Comparison of ENCODE assay signal across 1 fruit fly cellular context in genomic region chr3L:12136630-12137029, dm6.
A peak's percentile ranks its signal among the peaks of the same experiment; 100 is the strongest.
TF ChIP-seq lines count a peak whose summit lies in the region.

TSS of gene CG5645 (minus strand) at chr3L:12136706.
TSS of gene Atg12 (plus strand) at chr3L:12136967.

TF ChIP-seq in whole organism, embryonic, 481 proteins besides CTCF, POLR2A, EP300 and RAD21 (continued from another document and continues in another):
- TF ChIP-seq Fer3 (tag; optimal IDR thresholded peaks at IDR 0.05; lab: Kevin White, UChicago) (peak; percentile 64), CG4730 (GFP tag; IDR thresholded peaks at IDR 0.05; lab: Robert Waterston, UW) (peak; percentile 48), GATAe (GFP tag; conservative IDR thresholded peaks at IDR 0.05; lab: Robert Waterston, UW) (0 out of 2 replicates have a peak, but pooled peaks have one; percentile 28), CG4360 (GFP tag; IDR thresholded peaks at IDR 0.05; lab: Robert Waterston, UW) (no peak), ftz-f1 (GFP tag; optimal IDR thresholded peaks at IDR 0.05; lab: Kevin White, UChicago) (no peak), tin (GFP tag; optimal IDR thresholded peaks at IDR 0.05; lab: Kevin White, UChicago) (peak; percentile 79), CG31224 (GFP tag; IDR thresholded peaks at IDR 0.05; lab: Robert Waterston, UW) (no peak), CG18476 (GFP tag; optimal IDR thresholded peaks at IDR 0.05; lab: Kevin White, UChicago) (peak; percentile 61), Sry-β (GFP tag; optimal IDR thresholded peaks at IDR 0.05; lab: Kevin White, UChicago) (peak; percentile 17), CG12744 (GFP tag; optimal IDR thresholded peaks at IDR 0.05; lab: Kevin White, UChicago) (no peak), Myb (GFP tag; optimal IDR thresholded peaks at IDR 0.05; lab: Kevin White, UChicago) (peak; percentile 9), CG1603 (tag; optimal IDR thresholded peaks at IDR 0.05; lab: Kevin White, UChicago) (peak; percentile 44), pan (optimal IDR thresholded peaks at IDR 0.05; lab: Kevin White, UChicago) (no peak), pan (GFP tag; optimal IDR thresholded peaks at IDR 0.05 in 1 of 2, IDR thresholded peaks at IDR 0.05 in 1 of 2) (peak in 1 of 2 experiments; percentile 69), CG8281 (tag; optimal IDR thresholded peaks at IDR 0.05; lab: Kevin White, UChicago) (no peak), CG14860 (GFP tag; IDR thresholded peaks at IDR 0.05; lab: Robert Waterston, UW; ENCODE audit: partially characterized antibody) (peak; percentile 80), CG6791 (GFP tag; IDR thresholded peaks at IDR 0.05; lab: Robert Waterston, UW; ENCODE audit: partially characterized antibody) (peak; percentile 40; the same call in 1 of the 3 replicates), sna (GFP tag; IDR thresholded peaks at IDR 0.05; lab: Robert Waterston, UW; ENCODE audit: partially characterized antibody) (peak; percentile 93), CG1233 (GFP tag; optimal IDR thresholded peaks at IDR 0.05; lab: Kevin White, UChicago) (no peak), Gug (GFP tag; IDR thresholded peaks at IDR 0.05; lab: Robert Waterston, UW) (0 out of 4 replicates have a peak, but pooled peaks have one; percentile 14), Dll (GFP tag; IDR thresholded peaks at IDR 0.05; lab: Robert Waterston, UW; ENCODE audit: partially characterized antibody) (peak; percentile 94), ttk (GFP tag; IDR thresholded peaks at IDR 0.05; lab: Robert Waterston, UW) (0 out of 2 replicates have a peak, but pooled peaks have one; percentile 10), Mrtf (GFP tag; IDR thresholded peaks at IDR 0.05; lab: Robert Waterston, UW) (no peak), CG13424 (tag; optimal IDR thresholded peaks at IDR 0.05; lab: Kevin White, UChicago) (peak; percentile 74), lab (GFP tag; optimal IDR thresholded peaks at IDR 0.05; lab: Kevin White, UChicago) (peak; percentile 28), CG34422 (GFP tag; IDR thresholded peaks at IDR 0.05; lab: Robert Waterston, UW) (peak; percentile 56; the same call in 2 of the 3 replicates), vfl (GFP tag; optimal IDR thresholded peaks at IDR 0.05; lab: Kevin White, UChicago) (peak; percentile 16), kni (GFP tag; optimal IDR thresholded peaks at IDR 0.05; lab: Kevin White, UChicago) (no peak), D19A (tag; optimal IDR thresholded peaks at IDR 0.05; lab: Kevin White, UChicago) (peak; percentile 65), unpg (GFP tag; optimal IDR thresholded peaks at IDR 0.05; lab: Kevin White, UChicago) (peak; percentile 73), HLHmδ (GFP tag; optimal IDR thresholded peaks at IDR 0.05; lab: Kevin White, UChicago) (no peak), Stat92E (GFP tag; optimal IDR thresholded peaks at IDR 0.05; lab: Kevin White, UChicago) (no peak), E2f1 (GFP tag; IDR thresholded peaks at IDR 0.05; lab: Robert Waterston, UW) (peak; percentile 18; the same call in 1 of the 2 replicates), lbe (GFP tag; optimal IDR thresholded peaks at IDR 0.05; lab: Kevin White, UChicago) (peak; percentile 33), Bdp1 (GFP tag; optimal IDR thresholded peaks at IDR 0.05; lab: Kevin White, UChicago) (no peak), CG6854 (GFP tag; optimal IDR thresholded peaks at IDR 0.05; lab: Kevin White, UChicago) (no peak), CG9797 (GFP tag; optimal IDR thresholded peaks at IDR 0.05; lab: Kevin White, UChicago) (no peak), CG30020 (tag; optimal IDR thresholded peaks at IDR 0.05; lab: Kevin White, UChicago) (peak; percentile 52), Kr (GFP tag; optimal IDR thresholded peaks at IDR 0.05; lab: Kevin White, UChicago) (no peak), tio (GFP tag; optimal IDR thresholded peaks at IDR 0.05; lab: Kevin White, UChicago) (peak; percentile 8), CG1832 (GFP tag; optimal IDR thresholded peaks at IDR 0.05; lab: Kevin White, UChicago) (no peak), CG7963 (GFP tag; IDR thresholded peaks at IDR 0.05; lab: Robert Waterston, UW; ENCODE audit: partially characterized antibody) (0 out of 3 replicates have a peak, but pooled peaks have one; percentile 36), CG10147 (GFP tag; optimal IDR thresholded peaks at IDR 0.05; lab: Kevin White, UChicago) (peak; percentile 10), CG5180 (GFP tag; optimal IDR thresholded peaks at IDR 0.05; lab: Kevin White, UChicago) (no peak), CG14014 (GFP tag; IDR thresholded peaks at IDR 0.05; lab: Robert Waterston, UW) (peak; percentile 25; the same call in 1 of the 2 replicates), Side (GFP tag; optimal IDR thresholded peaks at IDR 0.05; lab: Kevin White, UChicago) (no peak), az2 (GFP tag; optimal IDR thresholded peaks at IDR 0.05; lab: Kevin White, UChicago) (peak; percentile 49), zen2 (GFP tag; IDR thresholded peaks at IDR 0.05; lab: Robert Waterston, UW; ENCODE audit: partially characterized antibody) (peak; percentile 38; the same call in 1 of the 3 replicates), peb (GFP tag; IDR thresholded peaks at IDR 0.05; lab: Robert Waterston, UW) (no peak), gsb-n (tag; optimal IDR thresholded peaks at IDR 0.05; lab: Kevin White, UChicago) (peak; percentile 58), CG13287 (GFP tag; IDR thresholded peaks at IDR 0.05; lab: Robert Waterston, UW; ENCODE audit: partially characterized antibody) (peak; percentile 93), CG3281 (GFP tag; optimal IDR thresholded peaks at IDR 0.05; lab: Kevin White, UChicago) (peak; percentile 58), Ptx1 (GFP tag; IDR thresholded peaks at IDR 0.05; lab: Robert Waterston, UW) (peak; percentile 73), CG9727 (GFP tag; optimal IDR thresholded peaks at IDR 0.05; lab: Kevin White, UChicago) (peak; percentile 50), CG10366 (GFP tag; IDR thresholded peaks at IDR 0.05; lab: Robert Waterston, UW) (peak; percentile 11; the same call in 1 of the 2 replicates), Spps (tag; optimal IDR thresholded peaks at IDR 0.05; lab: Kevin White, UChicago) (no peak), PHDP (tag; optimal IDR thresholded peaks at IDR 0.05; lab: Kevin White, UChicago) (peak; percentile 54), ham (GFP tag; IDR thresholded peaks at IDR 0.05; lab: Robert Waterston, UW) (no peak), CG34376 (GFP tag; optimal IDR thresholded peaks at IDR 0.05; lab: Kevin White, UChicago) (peak; percentile 57), bcd (GFP tag; optimal IDR thresholded peaks at IDR 0.05; lab: Kevin White, UChicago) (peak; percentile 39), Hsf (GFP tag; optimal IDR thresholded peaks at IDR 0.05; lab: Kevin White, UChicago) (peak; percentile 4), CG7556 (GFP tag; optimal IDR thresholded peaks at IDR 0.05; lab: Kevin White, UChicago) (peak; percentile 52), odd (GFP tag; optimal IDR thresholded peaks at IDR 0.05; lab: Kevin White, UChicago) (no peak), pzg (GFP tag; optimal IDR thresholded peaks at IDR 0.05; lab: Kevin White, UChicago) (peak; percentile 40), CG3995 (GFP tag; optimal IDR thresholded peaks at IDR 0.05; lab: Kevin White, UChicago) (peak; percentile 81), CG17912 (GFP tag; optimal IDR thresholded peaks at IDR 0.05; lab: Kevin White, UChicago) (no peak), CG14441 (GFP tag; IDR thresholded peaks at IDR 0.05; lab: Robert Waterston, UW) (peak; percentile 51; the same call in 1 of the 2 replicates), Rfx (GFP tag; IDR thresholded peaks at IDR 0.05; lab: Robert Waterston, UW) (peak; percentile 69; the same call in 1 of the 2 replicates), Dbx (GFP tag; IDR thresholded peaks at IDR 0.05; lab: Robert Waterston, UW) (peak; percentile 73; the same call in 2 of the 3 replicates), CG6272 (GFP tag; IDR thresholded peaks at IDR 0.05; lab: Robert Waterston, UW) (no peak), HmgZ (tag; optimal IDR thresholded peaks at IDR 0.05; lab: Kevin White, UChicago) (peak; percentile 23), CG17359 (tag; optimal IDR thresholded peaks at IDR 0.05; lab: Kevin White, UChicago) (peak; percentile 66), CG12659 (GFP tag; optimal IDR thresholded peaks at IDR 0.05; lab: Kevin White, UChicago) (peak; percentile 60), MESR4 (GFP tag; optimal IDR thresholded peaks at IDR 0.05; lab: Kevin White, UChicago) (no peak), CG6813 (GFP tag; optimal IDR thresholded peaks at IDR 0.05; lab: Kevin White, UChicago) (no peak), CG3838 (GFP tag; optimal IDR thresholded peaks at IDR 0.05; lab: Kevin White, UChicago) (no peak), trem (tag; optimal IDR thresholded peaks at IDR 0.05; lab: Kevin White, UChicago) (peak; percentile 62), CG6175 (GFP tag; IDR thresholded peaks at IDR 0.05; lab: Robert Waterston, UW) (no peak), Jarid2 (GFP tag; optimal IDR thresholded peaks at IDR 0.05; lab: Kevin White, UChicago) (no peak), inv (GFP tag; IDR thresholded peaks at IDR 0.05; lab: Robert Waterston, UW; ENCODE audit: partially characterized antibody) (peak; percentile 79), Oli (tag; optimal IDR thresholded peaks at IDR 0.05; lab: Kevin White, UChicago) (no peak), Doc3 (GFP tag; IDR thresholded peaks at IDR 0.05; lab: Robert Waterston, UW; ENCODE audit: partially characterized antibody) (peak; percentile 88), HLH54F (GFP tag; optimal IDR thresholded peaks at IDR 0.05; lab: Kevin White, UChicago) (no peak), CG12942 (GFP tag; optimal IDR thresholded peaks at IDR 0.05; lab: Kevin White, UChicago) (no peak), danr (GFP tag; IDR thresholded peaks at IDR 0.05; lab: Robert Waterston, UW) (no peak), E2f2 (GFP tag; IDR thresholded peaks at IDR 0.05; lab: Robert Waterston, UW) (peak; percentile 41; the same call in 1 of the 2 replicates), CG12391 (tag; optimal IDR thresholded peaks at IDR 0.05; lab: Kevin White, UChicago) (peak; percentile 78), Dek (tag; optimal IDR thresholded peaks at IDR 0.05; lab: Kevin White, UChicago) (peak; percentile 27), CG16813 (GFP tag; IDR thresholded peaks at IDR 0.05; lab: Robert Waterston, UW; ENCODE audit: partially characterized antibody) (peak; percentile 74), CG30431 (GFP tag; optimal IDR thresholded peaks at IDR 0.05; lab: Kevin White, UChicago) (no peak), H2.0 (GFP tag; IDR thresholded peaks at IDR 0.05; lab: Robert Waterston, UW) (no peak), sens (GFP tag; lab: Kevin White, UChicago) (peak; percentile 78), Awh (GFP tag; IDR thresholded peaks at IDR 0.05; lab: Robert Waterston, UW) (peak; percentile 53; the same call in 1 of the 2 replicates), zen (tag; optimal IDR thresholded peaks at IDR 0.05; lab: Kevin White, UChicago) (peak; percentile 26), Taf1 (GFP tag; IDR thresholded peaks at IDR 0.05; lab: Robert Waterston, UW) (peak; percentile 11; the same call in 1 of the 2 replicates), crp (GFP tag; optimal IDR thresholded peaks at IDR 0.05; lab: Kevin White, UChicago) (peak in 1 of 2 experiments; percentile 2), CG7271 (tag; optimal IDR thresholded peaks at IDR 0.05; lab: Kevin White, UChicago) (no peak), Dip2 (GFP tag; IDR thresholded peaks at IDR 0.05; lab: Robert Waterston, UW) (no peak), CG13296 (GFP tag; optimal IDR thresholded peaks at IDR 0.05; lab: Kevin White, UChicago) (peak; percentile 84), CG14710 (tag; optimal IDR thresholded peaks at IDR 0.05; lab: Kevin White, UChicago) (peak; percentile 86), stc (GFP tag; IDR thresholded peaks at IDR 0.05; lab: Robert Waterston, UW) (no peak), CG7928 (GFP tag; optimal IDR thresholded peaks at IDR 0.05; lab: Kevin White, UChicago) (no peak), CG16815 (GFP tag; optimal IDR thresholded peaks at IDR 0.05; lab: Kevin White, UChicago) (no peak), bsh (GFP tag; optimal IDR thresholded peaks at IDR 0.05; lab: Kevin White, UChicago) (peak in 1 of 2 experiments; percentile 47), Deaf1 (tag; optimal IDR thresholded peaks at IDR 0.05; lab: Kevin White, UChicago) (peak; percentile 24), Optix (GFP tag; IDR thresholded peaks at IDR 0.05; lab: Robert Waterston, UW) (no peak), Atf-2 (GFP tag; optimal IDR thresholded peaks at IDR 0.05; lab: Kevin White, UChicago) (no peak), Ets97D (GFP tag; optimal IDR thresholded peaks at IDR 0.05; lab: Kevin White, UChicago) (peak; percentile 2), repo (GFP tag; optimal IDR thresholded peaks at IDR 0.05; lab: Kevin White, UChicago) (no peak), Ravus (GFP tag; IDR thresholded peaks at IDR 0.05; lab: Robert Waterston, UW) (0 out of 2 replicates have a peak, but pooled peaks have one; percentile 2), br (optimal IDR thresholded peaks at IDR 0.05; lab: Kevin White, UChicago) (no peak), Sry-δ (GFP tag; optimal IDR thresholded peaks at IDR 0.05; lab: Kevin White, UChicago) (peak; percentile 85), tx (GFP tag; optimal IDR thresholded peaks at IDR 0.05; lab: Kevin White, UChicago) (no peak), ERR (GFP tag; optimal IDR thresholded peaks at IDR 0.05; lab: Kevin White, UChicago) (no peak), Ets65A (GFP tag; lab: Kevin White, UChicago) (no peak), dmrt99B (tag; optimal IDR thresholded peaks at IDR 0.05; lab: Kevin White, UChicago) (peak; percentile 51), CG8089 (GFP tag; optimal IDR thresholded peaks at IDR 0.05; lab: Kevin White, UChicago) (no peak), Antp (GFP tag; optimal IDR thresholded peaks at IDR 0.05; lab: Kevin White, UChicago) (no peak), Camta (GFP tag; optimal IDR thresholded peaks at IDR 0.05; lab: Kevin White, UChicago) (no peak), Bteb2 (GFP tag; optimal IDR thresholded peaks at IDR 0.05; lab: Kevin White, UChicago) (no peak), CG5245 (GFP tag; optimal IDR thresholded peaks at IDR 0.05; lab: Kevin White, UChicago) (no peak), HLH3B (GFP tag; IDR thresholded peaks at IDR 0.05; lab: Robert Waterston, UW) (peak; percentile 66), CG32767 (GFP tag; IDR thresholded peaks at IDR 0.05; lab: Robert Waterston, UW) (no peak), zfh2 (GFP tag; optimal IDR thresholded peaks at IDR 0.05; lab: Kevin White, UChicago) (peak; percentile 21), CG14667 (GFP tag; IDR thresholded peaks at IDR 0.05; lab: Robert Waterston, UW) (peak; percentile 40), D19B (GFP tag; optimal IDR thresholded peaks at IDR 0.05; lab: Kevin White, UChicago) (no peak), gcm (GFP tag; optimal IDR thresholded peaks at IDR 0.05; lab: Kevin White, UChicago) (peak; percentile 56), CG16779 (GFP tag; IDR thresholded peaks at IDR 0.05; lab: Robert Waterston, UW) (no peak), BEAF-32 (GFP tag; optimal IDR thresholded peaks at IDR 0.05; lab: Kevin White, UChicago) (peak; percentile 80), scrt (GFP tag; optimal IDR thresholded peaks at IDR 0.05; lab: Kevin White, UChicago) (no peak)
